Fruit fly (Drosophila melanogaster) whole organism, wandering third instar larva: ENCODE data around the gene CG4629.
A peak's percentile ranks its signal among the peaks of the same experiment; 100 is the strongest.

ENCODE experiments used
- Abd-B ChIP-seq: fragments of >200 bp; optimal IDR thresholded peaks from 2 replicates; lab custom pipeline; 2017; ENCODE audit warnings: missing biosample characterization, missing genetic modification characterization
- CG32264 ChIP-seq: fragments of 200-800 bp; sonication (Bioruptor generic); optimal IDR thresholded peaks from 2 replicates; lab custom pipeline; 2016; ENCODE audit warnings: missing biosample characterization, missing genetic modification characterization
- CG9705 ChIP-seq: fragments of 200-800 bp; sonication (Bioruptor generic); optimal IDR thresholded peaks from 2 replicates; lab custom pipeline; 2018; ENCODE audit warnings: missing biosample characterization, mild to moderate bottlenecking, missing genetic modification characterization
- Dfd ChIP-seq: fragments of >200 bp; optimal IDR thresholded peaks from 2 replicates; lab custom pipeline; 2017; ENCODE audit warnings: missing biosample characterization, missing genetic modification characterization
- GATAd ChIP-seq: sonication (Bioruptor generic); optimal IDR thresholded peaks from 2 replicates; lab custom pipeline; 2016; ENCODE audit warnings: missing biosample characterization, missing genetic modification characterization
- HLH106 ChIP-seq: fragments of 200-800 bp; optimal IDR thresholded peaks from 3 replicates; lab custom pipeline; 2019; ENCODE audit warnings: missing biosample characterization, mild to moderate bottlenecking, missing genetic modification characterization, moderate library complexity
- Hnf4 ChIP-seq: fragments of 200-800 bp; sonication (Bioruptor generic); optimal IDR thresholded peaks from 2 replicates; lab custom pipeline; 2016; ENCODE audit warnings: missing biosample characterization, mild to moderate bottlenecking, missing genetic modification characterization
- Hr78 ChIP-seq: fragments of >200 bp; optimal IDR thresholded peaks from 2 replicates; lab custom pipeline; 2017; ENCODE audit warnings: missing biosample characterization, missing genetic modification characterization
- Hr83 ChIP-seq: fragments of 200-300 bp; sonication (Bioruptor generic); optimal IDR thresholded peaks from 2 replicates; lab custom pipeline; 2016; ENCODE audit warnings: missing biosample characterization, mild to moderate bottlenecking, missing genetic modification characterization, moderate library complexity; ENCODE audit not compliant: poor library complexity, severe bottlenecking
- Jra ChIP-seq: sonication (Bioruptor generic); optimal IDR thresholded peaks from 2 replicates; lab custom pipeline; 2016; ENCODE audit warnings: missing biosample characterization, missing genetic modification characterization
- Mio ChIP-seq: sonication (Bioruptor generic); optimal IDR thresholded peaks from 2 replicates; lab custom pipeline; 2016; ENCODE audit warnings: missing biosample characterization, missing genetic modification characterization
- Myc ChIP-seq: fragments of >200 bp; optimal IDR thresholded peaks from 2 replicates; lab custom pipeline; 2017
- OdsH ChIP-seq: fragments of 200-800 bp; sonication (Bioruptor generic); optimal IDR thresholded peaks from 2 replicates; lab custom pipeline; 2016; ENCODE audit warnings: missing biosample characterization, mild to moderate bottlenecking, missing genetic modification characterization
- Sp1 ChIP-seq: fragments of 200-800 bp; sonication (Bioruptor generic); optimal IDR thresholded peaks from 3 replicates; lab custom pipeline; 2019; ENCODE audit warnings: missing biosample characterization, mild to moderate bottlenecking, missing genetic modification characterization, moderate library complexity
- Vsx2 ChIP-seq: fragments of 200-300, 225-300 bp; sonication (Bioruptor generic); optimal IDR thresholded peaks from 2 replicates; lab custom pipeline; 2018; ENCODE audit warnings: missing biosample characterization, missing genetic modification characterization; ENCODE audit not compliant: partially characterized antibody
- br ChIP-seq: fragments of 200-800 bp; sonication (Bioruptor generic); optimal IDR thresholded peaks from 2 replicates; lab custom pipeline; 2016; ENCODE audit warnings: missing biosample characterization, missing genetic modification characterization
- dl ChIP-seq, 2 experiments: fragments of 175-275, 200-275 bp in 1 of 2; fragments of 200-275 bp in 1 of 2; sonication (Bioruptor generic); optimal IDR thresholded peaks; lab custom pipeline; 2018; ENCODE audit warnings: mild to moderate bottlenecking in 2 of 2, missing biosample characterization in 2 of 2, missing genetic modification characterization in 2 of 2, moderate library complexity in 2 of 2; ENCODE audit not compliant: partially characterized antibody in 2 of 2, insufficient read depth in 1 of 2
- dmrt93B ChIP-seq: fragments of 200-800 bp; sonication (Bioruptor generic); optimal IDR thresholded peaks from 2 replicates; lab custom pipeline; 2018; ENCODE audit warnings: missing biosample characterization, mild to moderate bottlenecking, missing genetic modification characterization
- dsf ChIP-seq: sonication (Bioruptor generic); optimal IDR thresholded peaks from 2 replicates; lab custom pipeline; 2016; ENCODE audit warnings: missing biosample characterization, missing genetic modification characterization, borderline replicate concordance
- ey ChIP-seq: fragments of 200-800 bp; sonication (Bioruptor generic); optimal IDR thresholded peaks from 2 replicates; lab custom pipeline; 2016; ENCODE audit warnings: missing biosample characterization, missing genetic modification characterization
- foxo ChIP-seq, 2 experiments: fragments of 200-800 bp; sonication (Bioruptor generic); optimal IDR thresholded peaks; 2 replicates in 1 of 2; 3 replicates in 1 of 2; lab custom pipeline; 2016 to 2017; ENCODE audit warnings: missing biosample characterization in 2 of 2, missing genetic modification characterization in 2 of 2
- fru ChIP-seq: fragments of 200-800 bp; sonication (Bioruptor generic); optimal IDR thresholded peaks from 3 replicates; lab custom pipeline; 2016; ENCODE audit warnings: missing biosample characterization, mild to moderate bottlenecking, missing genetic modification characterization
- h ChIP-seq: fragments of 200-800 bp; sonication (Bioruptor generic); optimal IDR thresholded peaks from 3 replicates; lab custom pipeline; 2016; ENCODE audit warnings: missing biosample characterization, mild to moderate bottlenecking, missing genetic modification characterization
- jim ChIP-seq: fragments of 175-275, 200-325 bp; sonication (Bioruptor generic); optimal IDR thresholded peaks from 2 replicates; lab custom pipeline; 2016; ENCODE audit warnings: missing biosample characterization, mild to moderate bottlenecking, missing genetic modification characterization
- lola ChIP-seq: fragments of >200 bp; optimal IDR thresholded peaks from 2 replicates; lab custom pipeline; 2017; ENCODE audit warnings: missing biosample characterization, missing genetic modification characterization
- pan ChIP-seq: fragments of >200 bp; optimal IDR thresholded peaks from 2 replicates; lab custom pipeline; 2017
- psq ChIP-seq: fragments of 200-800 bp; sonication (Bioruptor generic); optimal IDR thresholded peaks from 3 replicates; lab custom pipeline; 2017; ENCODE audit warnings: missing biosample characterization, mild to moderate bottlenecking, missing genetic modification characterization, moderate library complexity
- rgr ChIP-seq: fragments of 200-800 bp; sonication (Bioruptor generic); optimal IDR thresholded peaks from 3 replicates; lab custom pipeline; 2016; ENCODE audit warnings: missing biosample characterization, mild to moderate bottlenecking, missing genetic modification characterization
- sage ChIP-seq: fragments of 200-800 bp; sonication (Bioruptor generic); optimal IDR thresholded peaks from 2 replicates; lab custom pipeline; 2016; ENCODE audit warnings: missing biosample characterization, mild to moderate bottlenecking, missing genetic modification characterization
- sv ChIP-seq: fragments of 200-800 bp; sonication (Bioruptor generic); optimal IDR thresholded peaks from 3 replicates; lab custom pipeline; 2016; ENCODE audit warnings: missing biosample characterization, missing genetic modification characterization
- usp ChIP-seq: fragments of >200 bp; optimal IDR thresholded peaks from 2 replicates; lab custom pipeline; 2017; ENCODE audit warnings: missing biosample characterization, missing genetic modification characterization
- woc ChIP-seq: sonication (Bioruptor generic); optimal IDR thresholded peaks from 2 replicates; lab custom pipeline; 2016; ENCODE audit warnings: missing biosample characterization, mild to moderate bottlenecking, missing genetic modification characterization

Gene CG4629

DNA sequence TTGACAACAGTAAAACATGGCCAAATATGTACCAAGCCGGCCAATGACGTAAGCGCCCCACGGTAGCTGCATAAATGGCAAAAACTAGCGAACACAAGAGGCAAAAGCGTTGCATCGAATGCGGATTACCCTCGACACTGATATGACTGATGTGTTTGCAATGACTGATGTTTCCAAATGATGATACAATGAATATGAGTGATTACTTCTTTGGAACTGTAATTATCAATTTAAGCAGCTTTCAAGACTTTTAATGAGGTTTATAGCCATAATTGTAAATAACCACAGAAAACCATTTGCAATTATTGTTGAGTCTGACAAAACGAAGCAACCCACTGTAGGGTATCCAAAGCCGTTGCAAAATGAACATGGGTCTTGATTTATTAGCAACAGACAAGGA is 28.8 kb downstream of the CG4629 start:
- no peak for TF ChIP-seq Hnf4 (GFP tag; lab: Kevin White, UChicago)
- TF ChIP-seq dmrt93B (GFP tag; lab: Kevin White, UChicago), result no peak
- TF ChIP-seq dl (GFP tag; optimal IDR thresholded peaks at IDR 0.05; lab: Kevin White, UChicago; ENCODE audit: insufficient read depth in 1 of 2, partially characterized antibody in 2 of 2), result no peak
- TF ChIP-seq GATAd (GFP tag; lab: Kevin White, UChicago), result no peak
- no peak for TF ChIP-seq psq (GFP tag; lab: Kevin White, UChicago)
- no peak for TF ChIP-seq jim (GFP tag; lab: Kevin White, UChicago)
- no peak for TF ChIP-seq ey
- no peak for TF ChIP-seq h (GFP tag; lab: Kevin White, UChicago)
- TF ChIP-seq Hr78 (GFP tag; lab: Kevin White, UChicago), result no peak
- no peak for TF ChIP-seq CG32264 (GFP tag; lab: Kevin White, UChicago)
- TF ChIP-seq sage (GFP tag; lab: Kevin White, UChicago), result no peak
- TF ChIP-seq, all 38 proteins: peak for 0

DNA sequence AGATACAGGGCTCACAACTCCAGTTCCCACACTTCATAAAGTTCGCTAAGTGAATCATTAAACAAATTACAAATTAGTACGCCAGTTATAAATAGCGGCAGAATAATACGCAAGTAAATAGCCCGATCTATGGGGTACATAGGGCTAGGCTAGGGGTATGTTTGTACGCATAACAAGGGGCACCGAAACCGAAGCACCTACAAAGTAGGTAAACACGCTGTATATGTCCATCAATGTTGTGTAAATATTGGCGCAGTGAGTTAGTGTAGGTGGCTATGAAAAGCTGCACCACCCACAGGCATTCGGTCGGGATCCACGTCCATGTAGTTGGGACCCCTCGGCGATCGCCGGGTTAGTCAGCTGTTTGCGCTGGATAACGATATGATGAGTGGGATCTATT is 30.1 kb downstream of the CG4629 start:
- TF ChIP-seq pan (lab: Kevin White, UChicago), result no peak
- peak; percentile 99 for TF ChIP-seq jim (GFP tag; lab: Kevin White, UChicago)
- peak; percentile 88 for TF ChIP-seq Jra (GFP tag; lab: Kevin White, UChicago)
- peak; percentile 90 for TF ChIP-seq sv (GFP tag; lab: Kevin White, UChicago)
- TF ChIP-seq fru (GFP tag; lab: Kevin White, UChicago), result peak; percentile 84
- peak; percentile 34 to 79 for TF ChIP-seq foxo (GFP tag; optimal IDR thresholded peaks at IDR 0.05; lab: Kevin White, UChicago)
- peak; percentile 92 for TF ChIP-seq Hnf4 (GFP tag; lab: Kevin White, UChicago)
- peak; percentile 82 for TF ChIP-seq ey
- peak; percentile 53 for TF ChIP-seq Mio (GFP tag; lab: Kevin White, UChicago)
- TF ChIP-seq usp (GFP tag; lab: Kevin White, UChicago), result no peak
- no peak for TF ChIP-seq Myc
- TF ChIP-seq rgr (GFP tag; lab: Kevin White, UChicago), result peak; percentile 96
- TF ChIP-seq psq (GFP tag; lab: Kevin White, UChicago), result peak; percentile 75
- TF ChIP-seq Dfd (GFP tag; lab: Kevin White, UChicago), result no peak
- peak; percentile 52 for TF ChIP-seq HLH106
- TF ChIP-seq OdsH (GFP tag; lab: Kevin White, UChicago), result peak; percentile 94
- no peak for TF ChIP-seq Abd-B (GFP tag; lab: Kevin White, UChicago)
- peak; percentile 67 for TF ChIP-seq dmrt93B (GFP tag; lab: Kevin White, UChicago)
- peak; percentile 90 for TF ChIP-seq GATAd (GFP tag; lab: Kevin White, UChicago)
- peak; percentile 74 for TF ChIP-seq CG32264 (GFP tag; lab: Kevin White, UChicago)
- peak; percentile 100 for TF ChIP-seq Hr83 (GFP tag; lab: Kevin White, UChicago)
- TF ChIP-seq woc (GFP tag; lab: Kevin White, UChicago), result peak; percentile 36
- peak; percentile 79 for TF ChIP-seq br (GFP tag; lab: Kevin White, UChicago)
- peak; percentile 39 for TF ChIP-seq Sp1
- peak; percentile 95 for TF ChIP-seq h (GFP tag; lab: Kevin White, UChicago)
- TF ChIP-seq Vsx2, result no peak

DNA sequence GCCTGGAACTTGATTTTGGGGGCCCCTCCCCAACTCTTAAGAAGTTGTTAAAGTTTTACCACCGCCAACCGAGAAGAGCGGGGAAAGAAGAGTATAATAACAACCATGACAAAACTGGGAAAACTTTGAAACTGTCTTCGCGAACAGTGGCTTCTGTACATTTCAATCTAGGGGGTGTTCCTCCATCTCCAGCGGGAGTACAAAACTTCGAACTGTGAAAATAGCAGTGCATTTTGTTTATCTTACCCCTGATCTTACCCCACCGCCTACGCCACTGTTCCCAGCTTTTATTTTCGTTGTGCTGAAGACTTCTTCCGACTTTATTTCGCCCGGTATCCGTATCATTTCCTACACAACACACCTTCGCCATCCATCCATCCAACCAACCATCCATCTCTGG is 31.4 kb downstream of the CG4629 start:
- TF ChIP-seq woc (GFP tag; lab: Kevin White, UChicago) (peak; percentile 12), Sp1 (peak; percentile 20), dmrt93B (GFP tag; lab: Kevin White, UChicago) (peak; percentile 2), ey (peak; percentile 56), foxo (GFP tag; optimal IDR thresholded peaks at IDR 0.05; lab: Kevin White, UChicago) (peak in 1 of 2 experiments; percentile 68), fru (GFP tag; lab: Kevin White, UChicago) (peak; percentile 65), br (GFP tag; lab: Kevin White, UChicago) (peak; percentile 20), OdsH (GFP tag; lab: Kevin White, UChicago) (peak; percentile 5), h (GFP tag; lab: Kevin White, UChicago) (peak; percentile 56), Hr78 (GFP tag; lab: Kevin White, UChicago) (no peak), rgr (GFP tag; lab: Kevin White, UChicago) (peak; percentile 42), Vsx2 (no peak), HLH106 (peak; percentile 53), psq (GFP tag; lab: Kevin White, UChicago) (no peak)

DNA sequence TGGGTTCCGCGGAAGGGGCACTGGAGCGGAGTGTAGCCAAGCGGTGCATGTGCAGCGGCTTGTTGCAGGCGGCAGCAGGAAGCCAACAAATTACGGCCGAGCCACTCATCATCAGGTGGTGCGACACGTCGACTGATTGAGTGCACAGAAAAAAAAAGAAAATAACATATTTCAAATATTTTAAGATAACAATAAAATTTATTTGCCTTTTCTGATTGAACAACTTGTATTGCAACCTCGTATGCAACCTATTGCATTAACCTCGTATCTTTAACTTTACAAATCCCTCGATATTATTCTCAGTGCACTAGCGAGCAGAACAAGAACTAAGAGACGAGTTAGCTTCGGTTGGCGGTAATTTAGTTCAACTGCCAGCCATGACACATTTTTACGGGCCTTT is 32.0 kb downstream of the CG4629 start:
- TF ChIP-seq usp (GFP tag; lab: Kevin White, UChicago) (no peak), dsf (GFP tag; lab: Kevin White, UChicago) (no peak), HLH106 (peak; percentile 43), dl (GFP tag; optimal IDR thresholded peaks at IDR 0.05; lab: Kevin White, UChicago; ENCODE audit: insufficient read depth in 1 of 2, partially characterized antibody in 2 of 2) (no peak), pan (lab: Kevin White, UChicago) (no peak), Mio (GFP tag; lab: Kevin White, UChicago) (no peak), h (GFP tag; lab: Kevin White, UChicago) (peak; percentile 44), ey (peak; percentile 6), OdsH (GFP tag; lab: Kevin White, UChicago) (peak; percentile 1), CG9705 (GFP tag; lab: Kevin White, UChicago) (no peak), CG32264 (GFP tag; lab: Kevin White, UChicago) (no peak), Hnf4 (GFP tag; lab: Kevin White, UChicago) (peak; percentile 19), rgr (GFP tag; lab: Kevin White, UChicago) (peak; percentile 35), Sp1 (peak; percentile 25), foxo (GFP tag; optimal IDR thresholded peaks at IDR 0.05; lab: Kevin White, UChicago) (peak in 1 of 2 experiments; percentile 46), Abd-B (GFP tag; lab: Kevin White, UChicago) (no peak), woc (GFP tag; lab: Kevin White, UChicago) (no peak), Myc (no peak), br (GFP tag; lab: Kevin White, UChicago) (peak; percentile 25), fru (GFP tag; lab: Kevin White, UChicago) (peak; percentile 43), lola (GFP tag; lab: Kevin White, UChicago) (no peak)
